Worm (Caenorhabditis elegans) whole organism, L2 larva: ENCODE data around the gene mrpl-50.

Experiments
- C34F6.9 ChIP-seq: fragments of 150-350 bp; optimal IDR thresholded peaks from 2 replicates; lab custom pipeline; 2014; ENCODE audit warnings: missing biosample characterization, missing genetic modification characterization
- F13H6.1 ChIP-seq: sonication (generic microtip); optimal IDR thresholded peaks from 2 replicates; lab custom pipeline; 2016; ENCODE audit warnings: missing genetic modification characterization, missing compliant biosample characterization
- Y55F3AM.14 ChIP-seq: fragments of 200-800 bp; sonication (Bioruptor generic); optimal IDR thresholded peaks from 2 replicates; lab custom pipeline; 2018; ENCODE audit warnings: mild to moderate bottlenecking, missing genetic modification characterization, missing compliant biosample characterization
- ZK546.5 ChIP-seq: sonication (generic microtip); optimal IDR thresholded peaks from 2 replicates; lab custom pipeline; 2017; ENCODE audit warnings: missing biosample characterization, missing genetic modification characterization
- alr-1 ChIP-seq: fragments of 150-350 bp; optimal IDR thresholded peaks from 2 replicates; lab custom pipeline; 2014; ENCODE audit warnings: missing biosample characterization, missing genetic modification characterization
- aly-2 ChIP-seq: fragments of 150-350 bp; optimal IDR thresholded peaks from 2 replicates; lab custom pipeline; 2014; ENCODE audit warnings: missing biosample characterization, missing genetic modification characterization
- ama-1 ChIP-seq: fragments of 150-350 bp; optimal IDR thresholded peaks from 2 replicates; lab custom pipeline; 2018; ENCODE audit warnings: inconsistent platforms
- blmp-1 ChIP-seq: sonication (generic microtip); optimal IDR thresholded peaks from 2 replicates; lab custom pipeline; 2017; ENCODE audit warnings: missing genetic modification characterization, mild to moderate bottlenecking, missing compliant biosample characterization, antibody characterized with exemption, moderate library complexity; ENCODE audit not compliant: insufficient read depth
- ceh-82 ChIP-seq: fragments of 150-350 bp; optimal IDR thresholded peaks from 2 replicates; lab custom pipeline; 2014; ENCODE audit warnings: missing biosample characterization, missing genetic modification characterization
- crh-2 ChIP-seq: sonication (generic microtip); optimal IDR thresholded peaks from 2 replicates; lab custom pipeline; 2017; ENCODE audit warnings: missing biosample characterization, missing genetic modification characterization
- elt-1 ChIP-seq: fragments of 150-350 bp; optimal IDR thresholded peaks from 2 replicates; lab custom pipeline; 2014; ENCODE audit warnings: missing biosample characterization, missing genetic modification characterization
- elt-3 ChIP-seq: sonication (generic microtip); optimal IDR thresholded peaks from 2 replicates; lab custom pipeline; 2017; ENCODE audit warnings: missing biosample characterization, missing genetic modification characterization
- fos-1 ChIP-seq: fragments of 150-350 bp; optimal IDR thresholded peaks from 2 replicates; lab custom pipeline; 2014; ENCODE audit warnings: missing biosample characterization, missing genetic modification characterization
- gmeb-1 ChIP-seq: fragments of 150-350 bp; optimal IDR thresholded peaks from 2 replicates; lab custom pipeline; 2014; ENCODE audit warnings: missing biosample characterization, missing genetic modification characterization
- lin-13 ChIP-seq: fragments of 150-350 bp; optimal IDR thresholded peaks from 2 replicates; lab custom pipeline; 2014; ENCODE audit warnings: missing biosample characterization, missing genetic modification reagents, missing genetic modification characterization
- lsy-2 ChIP-seq, 2 experiments: fragments of 150-350 bp in 1 of 2; sonication (generic microtip) in 1 of 2; optimal IDR thresholded peaks; 2 replicates each; lab custom pipeline; 2014 to 2017; ENCODE audit warnings: missing biosample characterization in 2 of 2, missing genetic modification characterization in 2 of 2
- mab-5 ChIP-seq: fragments of 150-350 bp; optimal IDR thresholded peaks from 2 replicates; lab custom pipeline; 2014; ENCODE audit warnings: missing biosample characterization, missing genetic modification characterization
- mbf-1 ChIP-seq: sonication (generic microtip); optimal IDR thresholded peaks from 2 replicates; lab custom pipeline; 2017; ENCODE audit warnings: missing biosample characterization, missing genetic modification characterization
- nhr-10 ChIP-seq: sonication (generic microtip); optimal IDR thresholded peaks from 2 replicates; lab custom pipeline; 2017; ENCODE audit warnings: missing biosample characterization, missing genetic modification characterization
- nhr-11 ChIP-seq: fragments of 150-350 bp; optimal IDR thresholded peaks from 2 replicates; lab custom pipeline; 2014; ENCODE audit warnings: missing biosample characterization, missing genetic modification characterization
- nhr-12 ChIP-seq: fragments of 150-350 bp; optimal IDR thresholded peaks from 2 replicates; lab custom pipeline; 2014; ENCODE audit warnings: missing biosample characterization, missing genetic modification characterization
- nhr-129 ChIP-seq: fragments of 150-350 bp; optimal IDR thresholded peaks from 2 replicates; lab custom pipeline; 2014; ENCODE audit warnings: missing biosample characterization, missing genetic modification characterization
- nhr-21 ChIP-seq: fragments of 150-350 bp; optimal IDR thresholded peaks from 2 replicates; lab custom pipeline; 2014; ENCODE audit warnings: missing biosample characterization, missing genetic modification characterization
- nhr-23 ChIP-seq: fragments of 150-350 bp; optimal IDR thresholded peaks from 2 replicates; lab custom pipeline; 2014; ENCODE audit warnings: missing biosample characterization, missing genetic modification reagents, missing genetic modification characterization
- nhr-25 ChIP-seq: fragments of 150-350 bp; sonication (generic microtip); optimal IDR thresholded peaks from 3 replicates; lab custom pipeline; 2014; ENCODE audit warnings: missing biosample characterization, missing genetic modification characterization
- nhr-6 ChIP-seq: fragments of 150-350 bp; optimal IDR thresholded peaks from 2 replicates; lab custom pipeline; 2014; ENCODE audit warnings: missing biosample characterization, missing genetic modification characterization
- nhr-77 ChIP-seq: fragments of 150-350 bp; optimal IDR thresholded peaks from 2 replicates; lab custom pipeline; 2014; ENCODE audit warnings: missing biosample characterization, missing genetic modification characterization
- sem-4 ChIP-seq: fragments of 150-350 bp; optimal IDR thresholded peaks from 2 replicates; lab custom pipeline; 2014; ENCODE audit warnings: missing biosample characterization, missing genetic modification reagents, missing genetic modification characterization
- skn-1 ChIP-seq: sonication (generic microtip); optimal IDR thresholded peaks from 2 replicates; lab custom pipeline; 2017; ENCODE audit warnings: missing biosample characterization, missing genetic modification characterization
- sma-3 ChIP-seq: sonication (generic microtip); optimal IDR thresholded peaks from 2 replicates; lab custom pipeline; 2016; ENCODE audit warnings: missing genetic modification reagents, missing genetic modification characterization, missing compliant biosample characterization
- sma-9 ChIP-seq, 2 experiments: fragments of 150-350 bp in 1 of 2; sonication (generic microtip) in 1 of 2; optimal IDR thresholded peaks; 2 replicates each; lab custom pipeline; 2014 to 2016; ENCODE audit warnings: missing genetic modification characterization in 2 of 2, mild to moderate bottlenecking in 1 of 2, missing biosample characterization in 1 of 2, missing compliant biosample characterization in 1 of 2, missing genetic modification reagents in 1 of 2, moderate library complexity in 1 of 2
- unc-55 ChIP-seq: fragments of 150-350 bp; sonication (generic microtip); optimal IDR thresholded peaks from 3 replicates; lab custom pipeline; 2014; ENCODE audit warnings: missing biosample characterization, missing genetic modification reagents, missing genetic modification characterization
- ztf-1 ChIP-seq: fragments of 200-800 bp; sonication (Bioruptor generic); conservative IDR thresholded peaks from 2 replicates; pipeline ENCODE4 v1.3.6; 2022; ENCODE audit warnings: missing genetic modification characterization, missing compliant biosample characterization
- ztf-11 ChIP-seq: sonication (generic microtip); optimal IDR thresholded peaks from 2 replicates; lab custom pipeline; 2017; ENCODE audit warnings: missing biosample characterization, missing genetic modification characterization
- ztf-4 ChIP-seq: fragments of 150-350 bp; optimal IDR thresholded peaks from 2 replicates; lab custom pipeline; 2014; ENCODE audit warnings: missing biosample characterization, missing genetic modification characterization

The mrpl-50 gene

DNA sequence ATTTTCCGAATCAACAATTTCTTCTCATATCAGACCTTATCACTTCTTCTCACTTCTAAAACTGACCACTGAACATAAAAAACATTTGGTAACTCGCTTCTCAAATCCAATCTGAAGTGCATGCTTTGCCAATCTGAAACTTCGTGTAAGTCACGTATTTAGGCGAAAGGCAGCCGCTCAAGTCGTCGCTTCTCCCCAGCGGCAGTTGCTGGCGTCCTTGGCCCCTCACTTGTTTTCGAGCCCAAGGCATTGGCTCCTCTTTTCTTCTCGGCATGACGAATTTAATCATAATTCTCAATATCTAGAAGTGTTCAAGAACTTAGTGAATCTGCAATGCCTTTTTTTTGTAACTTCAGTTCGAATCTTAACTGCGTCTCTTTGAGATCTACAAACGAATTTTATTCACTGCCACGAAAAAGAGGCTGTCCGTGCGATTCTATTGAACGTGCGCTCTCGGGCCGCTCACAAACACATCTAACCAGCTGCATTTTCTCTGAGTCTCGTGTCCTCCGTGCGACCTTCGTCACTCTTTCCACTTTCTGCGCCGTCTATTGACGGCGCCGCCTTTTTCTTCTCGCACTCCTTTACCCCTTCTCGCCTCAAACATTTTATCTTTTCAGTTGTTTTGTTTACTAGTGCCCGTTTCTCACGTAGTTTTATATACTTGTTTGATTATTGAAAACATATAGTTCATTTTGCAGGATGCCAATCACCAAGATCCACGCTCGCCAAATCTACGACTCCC is 1.9 kb downstream of the mrpl-50 start (continued):
- TF ChIP-seq nhr-12 (tag; lab: Kevin White, UChicago) (no peak), blmp-1 (tag; lab: Kevin White, UChicago) (no peak), crh-2 (tag; lab: Kevin White, UChicago) (peak; percentile 47), nhr-11 (tag; lab: Kevin White, UChicago) (no peak), elt-1 (no peak), ZK546.5 (tag; lab: Kevin White, UChicago) (no peak), ztf-4 (tag; lab: Kevin White, UChicago) (no peak), nhr-25 (tag; lab: Kevin White, UChicago) (no peak), nhr-6 (tag; lab: Kevin White, UChicago) (no peak), mab-5 (tag; lab: Kevin White, UChicago) (no peak), nhr-77 (tag; lab: Kevin White, UChicago) (no peak), ztf-11 (tag; lab: Kevin White, UChicago) (no peak), alr-1 (tag; lab: Kevin White, UChicago) (no peak), F13H6.1 (tag; lab: Kevin White, UChicago) (peak; percentile 45), sma-9 (GFP tag; optimal IDR thresholded peaks at IDR 0.05; lab: Kevin White, UChicago) (no peak), sma-9 (tag; optimal IDR thresholded peaks at IDR 0.05; lab: Kevin White, UChicago) (no peak)

DNA sequence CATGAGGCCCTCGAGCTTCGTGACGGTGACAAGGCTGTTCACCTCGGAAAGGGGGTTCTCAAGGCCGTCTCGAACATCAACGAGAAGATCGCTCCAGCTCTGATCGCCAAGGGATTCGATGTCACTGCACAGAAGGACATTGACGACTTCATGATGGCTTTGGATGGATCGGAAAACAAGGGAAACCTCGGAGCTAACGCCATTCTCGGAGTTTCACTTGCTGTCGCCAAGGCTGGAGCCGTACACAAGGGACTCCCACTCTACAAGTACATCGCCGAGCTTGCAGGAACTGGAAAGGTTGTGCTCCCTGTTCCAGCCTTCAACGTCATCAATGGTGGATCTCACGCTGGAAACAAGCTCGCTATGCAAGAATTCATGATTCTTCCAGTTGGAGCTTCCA is 2.8 kb downstream of the mrpl-50 start:
- TF ChIP-seq ceh-82 = no peak
- TF ChIP-seq nhr-10 (tag; lab: Kevin White, UChicago) = no peak
- no peak for TF ChIP-seq ztf-4 (tag; lab: Kevin White, UChicago)
- no peak for TF ChIP-seq elt-3 (tag; lab: Kevin White, UChicago)
- no peak for TF ChIP-seq fos-1 (tag; lab: Kevin White, UChicago)
- no peak for TF ChIP-seq nhr-23 (tag; lab: Kevin White, UChicago)
- no peak for TF ChIP-seq gmeb-1 (tag; lab: Kevin White, UChicago)
- no peak for TF ChIP-seq Y55F3AM.14 (GFP tag; lab: Kevin White, UChicago)
- TF ChIP-seq sma-3 (GFP tag; lab: Kevin White, UChicago) = no peak
- no peak for TF ChIP-seq aly-2
- TF ChIP-seq ztf-1 (GFP tag; lab: Robert Waterston, UW) = no peak
- TF ChIP-seq ama-1 (lab: Kevin White, UChicago) = no peak
- no peak for TF ChIP-seq sem-4
- TF ChIP-seq nhr-129 (tag; lab: Kevin White, UChicago) = no peak
- no peak for TF ChIP-seq nhr-21 (tag; lab: Kevin White, UChicago)
- no peak for TF ChIP-seq F13H6.1 (tag; lab: Kevin White, UChicago)

DNA sequence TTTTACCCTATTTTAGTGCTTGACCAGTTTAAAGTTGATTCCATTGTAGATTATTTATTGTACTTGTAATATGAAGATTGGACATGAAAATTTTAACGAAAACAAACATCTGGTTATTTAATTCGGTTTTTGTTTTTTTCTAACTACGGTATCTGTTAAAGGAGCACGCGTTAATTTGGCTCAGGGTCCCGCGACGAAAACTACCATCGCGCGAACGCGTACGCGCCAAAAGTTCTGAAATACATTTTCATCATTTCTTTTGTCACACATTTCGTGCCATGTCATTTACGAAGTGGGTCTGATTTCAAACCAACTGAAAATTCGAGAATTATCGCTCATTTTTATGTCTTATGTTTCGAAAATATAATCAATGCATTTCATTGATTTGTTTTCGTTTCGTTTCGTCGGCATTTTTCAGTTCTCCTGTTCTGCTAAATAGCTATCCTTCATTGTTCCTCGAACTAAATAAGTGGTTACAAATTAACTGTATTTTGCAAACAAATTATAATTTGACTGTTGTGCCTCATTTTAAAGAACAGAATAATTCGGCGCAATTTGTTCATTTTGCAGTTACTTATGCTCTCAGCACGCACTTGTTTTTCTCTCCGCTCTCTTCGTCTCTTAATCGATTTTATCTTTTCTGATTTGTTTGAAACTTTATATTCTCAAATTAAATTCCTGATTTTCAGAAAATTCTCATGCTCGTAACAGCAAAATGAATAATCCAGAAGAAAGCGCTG is 4.2 kb downstream of the mrpl-50 start, which contains the start of gene T21B10.3:
T21B10.3 (plus strand) TSS at position 690 of the 740 bp plus-strand sequence.
- TF ChIP-seq nhr-10 (tag; lab: Kevin White, UChicago) (no peak), lin-13 (GFP tag; lab: Kevin White, UChicago) (peak; percentile 67), ama-1 (lab: Kevin White, UChicago) (peak; percentile 42), sma-3 (GFP tag; lab: Kevin White, UChicago) (peak; percentile 10), ztf-4 (tag; lab: Kevin White, UChicago) (peak; percentile 61), lsy-2 (tag; optimal IDR thresholded peaks at IDR 0.05; lab: Kevin White, UChicago) (peak in 1 of 2 experiments; percentile 57), mbf-1 (tag; lab: Kevin White, UChicago) (no peak), unc-55 (GFP tag; lab: Kevin White, UChicago) (peak; percentile 5), crh-2 (tag; lab: Kevin White, UChicago) (peak; percentile 12), nhr-21 (tag; lab: Kevin White, UChicago) (peak; percentile 38), sma-9 (GFP tag; optimal IDR thresholded peaks at IDR 0.05; lab: Kevin White, UChicago) (peak; percentile 56), sma-9 (tag; optimal IDR thresholded peaks at IDR 0.05; lab: Kevin White, UChicago) (no peak), F13H6.1 (tag; lab: Kevin White, UChicago) (peak; percentile 12), Y55F3AM.14 (GFP tag; lab: Kevin White, UChicago) (peak; percentile 14), ceh-82 (no peak), skn-1 (no peak), C34F6.9 (tag; lab: Kevin White, UChicago) (peak; percentile 10)
